Fruit fly (Drosophila melanogaster): Measurements from ENCODE around the gene RIOK1.

The RIOK1 gene

DNA sequence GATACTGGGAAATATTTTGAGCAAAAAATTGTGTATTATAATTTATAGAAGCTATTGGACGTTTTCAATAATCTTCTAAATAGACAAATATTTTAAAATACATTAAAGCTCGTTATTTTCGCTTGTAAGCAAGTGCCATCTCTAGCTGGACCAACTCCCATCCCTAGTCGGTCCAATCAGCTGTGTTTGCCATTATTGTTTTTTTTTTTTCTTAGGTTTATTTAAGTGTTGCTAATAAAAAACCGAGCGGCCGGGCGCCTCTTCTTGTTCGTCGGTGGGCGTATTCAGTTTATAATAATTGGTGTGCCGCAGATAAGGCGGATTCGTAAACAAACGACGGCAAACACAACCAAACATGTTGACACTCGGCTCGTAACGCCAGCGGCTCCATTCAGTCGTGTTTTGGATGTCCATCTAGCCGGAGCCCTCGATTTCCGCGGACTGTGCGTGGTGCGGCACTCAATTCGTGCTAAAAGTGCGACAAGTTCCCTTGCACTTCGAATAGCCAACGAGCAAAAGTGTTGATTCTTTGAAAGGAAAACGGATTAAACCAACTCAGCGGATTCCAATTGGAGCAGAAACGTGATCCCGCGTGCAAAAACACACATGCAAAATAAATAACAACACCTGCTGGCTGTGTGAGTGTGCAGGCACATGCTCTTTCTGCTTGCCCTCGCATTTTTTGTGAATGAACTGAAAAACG, 35.7 kb upstream of the RIOK1 start, which contains the start of gene Sugb:
Sugb (plus strand) TSS at position 162 of the 703 bp plus-strand sequence.
- peak; percentile 62 for TF ChIP-seq Jra (GFP tag; optimal IDR thresholded peaks at IDR 0.05)
- no peak for TF ChIP-seq Vsx2 (GFP tag; optimal IDR thresholded peaks at IDR 0.05; ENCODE audit: partially characterized antibody)
- no peak for TF ChIP-seq Rel (GFP tag; optimal IDR thresholded peaks at IDR 0.05)
- peak; percentile 62 for TF ChIP-seq Rel (tag; optimal IDR thresholded peaks at IDR 0.05)
- peak; percentile 40 for TF ChIP-seq dsf (GFP tag; optimal IDR thresholded peaks at IDR 0.05; ENCODE audit: borderline replicate concordance)
- TF ChIP-seq brk (GFP tag; optimal IDR thresholded peaks at IDR 0.05): peak; percentile 70
- TF ChIP-seq tai (GFP tag; optimal IDR thresholded peaks at IDR 0.05): no peak
- peak; percentile 77 for TF ChIP-seq Sp1 (GFP tag; optimal IDR thresholded peaks at IDR 0.05)
- TF ChIP-seq ey (GFP tag; optimal IDR thresholded peaks at IDR 0.05): peak; percentile 64
- TF ChIP-seq Dif (GFP tag; optimal IDR thresholded peaks at IDR 0.05; ENCODE audit: partially characterized antibody): no peak
- no peak for TF ChIP-seq dmrt93B (GFP tag; optimal IDR thresholded peaks at IDR 0.05)
- TF ChIP-seq sage (GFP tag; optimal IDR thresholded peaks at IDR 0.05): peak; percentile 76
- no peak for TF ChIP-seq dl (GFP tag; optimal IDR thresholded peaks at IDR 0.05; ENCODE audit: insufficient read depth in 1 of 2, partially characterized antibody in 2 of 2)
- TF ChIP-seq Abd-B (GFP tag; optimal IDR thresholded peaks at IDR 0.05): no peak
- peak; percentile 76 for TF ChIP-seq rgr (GFP tag; optimal IDR thresholded peaks at IDR 0.05)
- no peak for TF ChIP-seq usp (GFP tag; optimal IDR thresholded peaks at IDR 0.05)
- TF ChIP-seq Myc (optimal IDR thresholded peaks at IDR 0.05): no peak
- TF ChIP-seq CG9705 (GFP tag; optimal IDR thresholded peaks at IDR 0.05): peak; percentile 3
- no peak for TF ChIP-seq Mio (GFP tag; optimal IDR thresholded peaks at IDR 0.05)
- TF ChIP-seq psq (GFP tag; optimal IDR thresholded peaks at IDR 0.05): peak; percentile 45
- TF ChIP-seq sv (GFP tag; optimal IDR thresholded peaks at IDR 0.05): peak; percentile 74
- no peak for TF ChIP-seq Dfd (GFP tag; optimal IDR thresholded peaks at IDR 0.05)
- TF ChIP-seq CrebA (GFP tag; optimal IDR thresholded peaks at IDR 0.05; ENCODE audit: borderline replicate concordance): no peak
- TF ChIP-seq lola (GFP tag; optimal IDR thresholded peaks at IDR 0.05): no peak
- TF ChIP-seq foxo (GFP tag; optimal IDR thresholded peaks at IDR 0.05): peak; percentile 69 to 81
- TF ChIP-seq Hr78 (GFP tag; optimal IDR thresholded peaks at IDR 0.05): no peak
- TF ChIP-seq GATAd (GFP tag; optimal IDR thresholded peaks at IDR 0.05): peak; percentile 32
- TF ChIP-seq Hr83 (GFP tag; optimal IDR thresholded peaks at IDR 0.05; ENCODE audit: poor library complexity, severe bottlenecking): peak; percentile 19
- no peak for TF ChIP-seq pan (optimal IDR thresholded peaks at IDR 0.05)
- peak; percentile 71 for TF ChIP-seq fru (GFP tag; optimal IDR thresholded peaks at IDR 0.05)
- peak; percentile 69 for TF ChIP-seq CG32264 (GFP tag; optimal IDR thresholded peaks at IDR 0.05)
- TF ChIP-seq N (GFP tag; optimal IDR thresholded peaks at IDR 0.05): no peak
- TF ChIP-seq HLH106 (tag; optimal IDR thresholded peaks at IDR 0.05): peak; percentile 56
- no peak for TF ChIP-seq Hnf4 (GFP tag; optimal IDR thresholded peaks at IDR 0.05)
- TF ChIP-seq h (GFP tag; optimal IDR thresholded peaks at IDR 0.05): peak; percentile 79
- TF ChIP-seq OdsH (GFP tag; optimal IDR thresholded peaks at IDR 0.05): peak; percentile 77
- TF ChIP-seq jim (GFP tag; optimal IDR thresholded peaks at IDR 0.05): no peak
- peak; percentile 75 for TF ChIP-seq br (GFP tag; optimal IDR thresholded peaks at IDR 0.05)
- TF ChIP-seq woc (GFP tag; optimal IDR thresholded peaks at IDR 0.05): peak; percentile 67

DNA sequence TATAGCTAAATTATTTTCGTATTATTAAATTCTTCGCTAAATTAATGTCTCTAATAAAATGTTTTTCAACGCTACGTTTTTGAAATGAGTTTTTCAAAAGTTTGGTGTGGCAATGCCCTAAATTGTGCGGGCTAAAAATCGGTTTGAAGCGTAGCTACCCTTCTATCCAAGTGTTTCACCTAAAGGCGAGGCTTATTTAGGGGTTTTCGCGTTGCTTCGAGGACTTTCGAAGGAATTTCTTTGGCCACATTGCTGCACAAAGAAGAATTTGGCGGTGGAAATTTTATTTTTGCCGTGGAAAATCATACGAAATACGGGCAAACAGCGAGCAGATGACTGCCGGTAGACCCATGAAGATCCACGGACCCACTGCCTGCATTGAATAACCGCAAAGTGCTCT, 33.5 kb upstream of the RIOK1 start, which contains the start of gene TfIIEalpha:
TfIIEalpha (plus strand) TSS at position 245 of the 400 bp plus-strand sequence.
- TF ChIP-seq lola (GFP tag; optimal IDR thresholded peaks at IDR 0.05) (no peak), br (GFP tag; optimal IDR thresholded peaks at IDR 0.05) (no peak), Abd-B (GFP tag; optimal IDR thresholded peaks at IDR 0.05) (no peak), psq (GFP tag; optimal IDR thresholded peaks at IDR 0.05) (no peak), sage (GFP tag; optimal IDR thresholded peaks at IDR 0.05) (no peak), h (GFP tag; optimal IDR thresholded peaks at IDR 0.05) (no peak), Dif (GFP tag; optimal IDR thresholded peaks at IDR 0.05; ENCODE audit: partially characterized antibody) (no peak), CG32264 (GFP tag; optimal IDR thresholded peaks at IDR 0.05) (no peak), dsf (GFP tag; optimal IDR thresholded peaks at IDR 0.05; ENCODE audit: borderline replicate concordance) (no peak), Vsx2 (GFP tag; optimal IDR thresholded peaks at IDR 0.05; ENCODE audit: partially characterized antibody) (peak; percentile 56), Rel (GFP tag; optimal IDR thresholded peaks at IDR 0.05) (no peak), Rel (tag; optimal IDR thresholded peaks at IDR 0.05) (peak; percentile 45), tai (GFP tag; optimal IDR thresholded peaks at IDR 0.05) (no peak), Sp1 (GFP tag; optimal IDR thresholded peaks at IDR 0.05) (no peak), usp (GFP tag; optimal IDR thresholded peaks at IDR 0.05) (no peak), Myc (optimal IDR thresholded peaks at IDR 0.05) (peak; percentile 4), rgr (GFP tag; optimal IDR thresholded peaks at IDR 0.05) (peak; percentile 7), pan (optimal IDR thresholded peaks at IDR 0.05) (no peak), CG9705 (GFP tag; optimal IDR thresholded peaks at IDR 0.05) (no peak)
